Worm (Caenorhabditis elegans): ENCODE measurements around the gene srh-30.

Gene srh-30

ce11 chrV:6771645-6772044 is at the start of gene srh-30:
srh-30 (minus strand) TSS chrV:6771745.
- no peak for TF ChIP-seq sem-2 (GFP tag; optimal IDR thresholded peaks at IDR 0.05)
- TF ChIP-seq mls-2 (tag; optimal IDR thresholded peaks at IDR 0.05): no peak
- TF ChIP-seq nhr-2 (tag; optimal IDR thresholded peaks at IDR 0.05): no peak
- TF ChIP-seq hlh-1 (tag; optimal IDR thresholded peaks at IDR 0.05): no peak
- TF ChIP-seq nhr-76 (tag; optimal IDR thresholded peaks at IDR 0.05): no peak
- no peak for TF ChIP-seq pha-4 (tag; optimal IDR thresholded peaks at IDR 0.05)
- TF ChIP-seq ceh-83 (GFP tag; optimal IDR thresholded peaks at IDR 0.05): no peak
- TF ChIP-seq ham-2 (GFP tag; optimal IDR thresholded peaks at IDR 0.05): no peak

- TF ChIP-seq lin-32 (GFP tag; optimal IDR thresholded peaks at IDR 0.05) (no peak), ces-1 (GFP tag; optimal IDR thresholded peaks at IDR 0.05) (no peak), mls-2 (tag; optimal IDR thresholded peaks at IDR 0.05) (no peak), M03D4.4 (tag; optimal IDR thresholded peaks at IDR 0.05) (no peak), tbx-8 (GFP tag; optimal IDR thresholded peaks at IDR 0.05) (no peak), lin-13 (tag; optimal IDR thresholded peaks at IDR 0.05) (no peak), lsy-2 (tag; optimal IDR thresholded peaks at IDR 0.05) (no peak), zip-8 (tag; optimal IDR thresholded peaks at IDR 0.05) (no peak), nhr-2 (tag; optimal IDR thresholded peaks at IDR 0.05) (no peak), unc-120 (tag; optimal IDR thresholded peaks at IDR 0.05; ENCODE audit: poor library complexity, severe bottlenecking) (no peak), pha-4 (tag; optimal IDR thresholded peaks at IDR 0.05) (no peak), nhr-28 (tag; optimal IDR thresholded peaks at IDR 0.05) (no peak), unc-39 (tag; optimal IDR thresholded peaks at IDR 0.05) (no peak), ceh-83 (GFP tag; optimal IDR thresholded peaks at IDR 0.05) (no peak), cnd-1 (tag; optimal IDR thresholded peaks at IDR 0.05) (no peak), sptf-1 (tag; optimal IDR thresholded peaks at IDR 0.05) (no peak)
Observed at ce11 chrV:6819812-6820211, 48.3 kb upstream of the srh-30 start, which contains the start of gene dmsr-13. dmsr-13 (minus strand) TSS chrV:6819912.

- TF ChIP-seq ceh-39 (tag; optimal IDR thresholded peaks at IDR 0.05): no peak
- no peak for TF ChIP-seq cnd-1 (tag; optimal IDR thresholded peaks at IDR 0.05)
- no peak for TF ChIP-seq elt-3 (tag; optimal IDR thresholded peaks at IDR 0.05)
- no peak for TF ChIP-seq lin-13 (tag; optimal IDR thresholded peaks at IDR 0.05)
- TF ChIP-seq sem-2 (GFP tag; optimal IDR thresholded peaks at IDR 0.05): no peak
- no peak for TF ChIP-seq mls-2 (tag; optimal IDR thresholded peaks at IDR 0.05)
- no peak for TF ChIP-seq pha-4 (tag; optimal IDR thresholded peaks at IDR 0.05)
- no peak for TF ChIP-seq zip-8 (tag; optimal IDR thresholded peaks at IDR 0.05)
- TF ChIP-seq sptf-1 (tag; optimal IDR thresholded peaks at IDR 0.05): no peak
Observed at ce11 chrV:6817184-6817583, 45.6 kb upstream of the srh-30 start, which contains the start of gene dmsr-14. dmsr-14 (minus strand) TSS chrV:6817284.

- no peak for TF ChIP-seq ces-1 (GFP tag; optimal IDR thresholded peaks at IDR 0.05)
- no peak for TF ChIP-seq ceh-83 (GFP tag; optimal IDR thresholded peaks at IDR 0.05)
- TF ChIP-seq tbx-8 (GFP tag; optimal IDR thresholded peaks at IDR 0.05): no peak
- TF ChIP-seq ztf-11 (tag; optimal IDR thresholded peaks at IDR 0.05): no peak
- no peak for TF ChIP-seq ham-2 (GFP tag; optimal IDR thresholded peaks at IDR 0.05)
- no peak for TF ChIP-seq sem-2 (GFP tag; optimal IDR thresholded peaks at IDR 0.05)
- no peak for TF ChIP-seq lin-13 (tag; optimal IDR thresholded peaks at IDR 0.05)
- TF ChIP-seq blmp-1 (tag; optimal IDR thresholded peaks at IDR 0.05): no peak
- no peak for TF ChIP-seq unc-120 (tag; optimal IDR thresholded peaks at IDR 0.05; ENCODE audit: poor library complexity, severe bottlenecking)
- TF ChIP-seq mls-2 (tag; optimal IDR thresholded peaks at IDR 0.05): no peak
- no peak for TF ChIP-seq snpc-4 (tag; optimal IDR thresholded peaks at IDR 0.05)
- TF ChIP-seq unc-62 (GFP tag; optimal IDR thresholded peaks at IDR 0.05): no peak
- no peak for TF ChIP-seq nhr-237 (tag; optimal IDR thresholded peaks at IDR 0.05)
- no peak for TF ChIP-seq flh-1 (GFP tag; optimal IDR thresholded peaks at IDR 0.05)
- TF ChIP-seq unc-39 (tag; optimal IDR thresholded peaks at IDR 0.05): no peak
- TF ChIP-seq nhr-28 (tag; optimal IDR thresholded peaks at IDR 0.05): no peak
- TF ChIP-seq M03D4.4 (tag; optimal IDR thresholded peaks at IDR 0.05): no peak
- no peak for TF ChIP-seq cnd-1 (tag; optimal IDR thresholded peaks at IDR 0.05)
- no peak for TF ChIP-seq lsy-2 (tag; optimal IDR thresholded peaks at IDR 0.05)
Observed at ce11 chrV:6813862-6814261, 42.3 kb upstream of the srh-30 start.

- no peak for TF ChIP-seq drap-1 (GFP tag; optimal IDR thresholded peaks at IDR 0.05)
Observed at ce11 chrV:6811863-6812262, 40.3 kb upstream of the srh-30 start.

- TF ChIP-seq elt-1 (tag; optimal IDR thresholded peaks at IDR 0.05; ENCODE audit: borderline replicate concordance, insufficient read depth) (no peak), ceh-43 (GFP tag; optimal IDR thresholded peaks at IDR 0.05) (no peak), flh-1 (GFP tag; optimal IDR thresholded peaks at IDR 0.05) (no peak), sptf-1 (tag; optimal IDR thresholded peaks at IDR 0.05) (no peak), M03D4.4 (tag; optimal IDR thresholded peaks at IDR 0.05) (no peak), unc-62 (GFP tag; optimal IDR thresholded peaks at IDR 0.05) (no peak), nhr-76 (tag; optimal IDR thresholded peaks at IDR 0.05) (no peak), nhr-2 (tag; optimal IDR thresholded peaks at IDR 0.05) (no peak), ceh-39 (tag; optimal IDR thresholded peaks at IDR 0.05) (no peak), ham-2 (GFP tag; optimal IDR thresholded peaks at IDR 0.05) (no peak), sem-2 (GFP tag; optimal IDR thresholded peaks at IDR 0.05) (no peak), lin-32 (GFP tag; optimal IDR thresholded peaks at IDR 0.05) (no peak), elt-3 (tag; optimal IDR thresholded peaks at IDR 0.05) (no peak), bed-3 (GFP tag; optimal IDR thresholded peaks at IDR 0.05) (no peak), hlh-1 (tag; optimal IDR thresholded peaks at IDR 0.05) (no peak), lin-13 (tag; optimal IDR thresholded peaks at IDR 0.05) (no peak), zip-8 (tag; optimal IDR thresholded peaks at IDR 0.05) (no peak), lsy-2 (tag; optimal IDR thresholded peaks at IDR 0.05) (no peak)
Observed at ce11 chrV:6810091-6810490, 38.5 kb upstream of the srh-30 start.

Measured in whole organism, mixed stage, embryonic.